Worm (Caenorhabditis elegans): ENCODE measurements around the gene K02F3.9.
A peak's percentile ranks its signal among the peaks of the same experiment; 100 is the strongest.

Gene K02F3.9

DNA sequence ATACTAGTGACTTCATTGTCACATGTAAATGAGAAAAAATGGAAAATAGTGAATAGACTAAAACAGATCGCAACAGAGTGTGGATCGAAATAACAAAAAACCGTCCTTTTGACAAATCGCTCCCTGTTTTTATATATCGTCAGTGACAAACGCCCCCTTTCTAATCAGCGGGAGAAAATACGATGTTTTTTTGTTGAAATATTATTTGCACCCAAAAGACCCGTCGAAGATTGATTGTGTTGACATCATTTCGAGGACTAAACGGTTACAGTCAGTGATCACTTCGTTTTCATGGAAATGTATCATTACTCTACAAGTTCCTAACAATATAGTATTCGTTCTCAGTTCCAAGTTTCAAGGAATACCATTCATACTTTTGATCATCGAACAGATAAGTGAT, 1.7 kb downstream of the K02F3.9 start, which contains the start of gene dos-3:
TSS of gene dos-3 (minus strand) at position 101 of the 400 bp plus-strand sequence.
- TF ChIP-seq lsy-2 (tag; optimal IDR thresholded peaks at IDR 0.05) (no peak), drap-1 (GFP tag; optimal IDR thresholded peaks at IDR 0.05) (no peak), elt-3 (tag; optimal IDR thresholded peaks at IDR 0.05) (no peak), hlh-1 (tag; optimal IDR thresholded peaks at IDR 0.05) (no peak), nhr-237 (tag; optimal IDR thresholded peaks at IDR 0.05) (no peak)

DNA sequence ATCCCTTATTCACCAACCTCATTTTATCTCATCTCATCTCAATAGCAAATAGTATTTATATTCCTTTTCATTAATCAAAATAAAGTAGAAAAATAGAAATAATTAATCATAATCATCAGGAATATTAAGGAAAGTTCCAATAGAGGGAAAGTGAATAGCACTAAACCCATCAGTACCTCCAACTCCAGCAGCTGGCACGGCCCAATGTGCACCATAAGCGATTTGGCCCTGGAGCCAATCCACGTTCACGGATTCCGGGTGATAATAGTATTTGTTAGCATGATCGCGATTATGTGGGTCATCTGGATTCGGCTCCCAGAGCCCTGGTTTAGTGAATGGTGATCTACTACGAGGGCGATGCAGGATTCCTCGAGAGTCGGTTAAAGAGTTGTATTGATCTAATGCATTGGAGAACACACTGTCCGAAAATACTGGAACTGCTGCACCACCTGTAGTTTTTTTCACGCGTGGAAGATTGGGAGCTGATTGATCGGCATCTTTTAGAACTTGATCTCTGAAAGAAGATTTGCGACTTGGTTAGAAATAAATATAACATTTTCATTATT, 5.4 kb downstream of the K02F3.9 start:
- no peak for TF ChIP-seq snpc-4 (tag; optimal IDR thresholded peaks at IDR 0.05)
- peak; percentile 88 for TF ChIP-seq sptf-1 (tag; optimal IDR thresholded peaks at IDR 0.05)
- peak; percentile 4 for TF ChIP-seq lsy-2 (tag; optimal IDR thresholded peaks at IDR 0.05)
- TF ChIP-seq lin-13 (tag; optimal IDR thresholded peaks at IDR 0.05) = no peak
- TF ChIP-seq hlh-1 (tag; optimal IDR thresholded peaks at IDR 0.05) = no peak
- TF ChIP-seq nhr-76 (tag; optimal IDR thresholded peaks at IDR 0.05) = no peak
- TF ChIP-seq blmp-1 (tag; optimal IDR thresholded peaks at IDR 0.05) = no peak
- peak; percentile 76 for TF ChIP-seq drap-1 (GFP tag; optimal IDR thresholded peaks at IDR 0.05)
- no peak for TF ChIP-seq mab-5 (tag; optimal IDR thresholded peaks at IDR 0.05)
- peak; percentile 20 for TF ChIP-seq pha-4 (tag; optimal IDR thresholded peaks at IDR 0.05)
- TF ChIP-seq ham-2 (GFP tag; optimal IDR thresholded peaks at IDR 0.05) = peak; percentile 47
- peak; percentile 38 for TF ChIP-seq bed-3 (GFP tag; optimal IDR thresholded peaks at IDR 0.05)
- TF ChIP-seq ces-1 (GFP tag; optimal IDR thresholded peaks at IDR 0.05) = peak; percentile 46
- TF ChIP-seq tbx-8 (GFP tag; optimal IDR thresholded peaks at IDR 0.05) = peak; percentile 66
- TF ChIP-seq ztf-11 (tag; optimal IDR thresholded peaks at IDR 0.05) = no peak
- TF ChIP-seq nhr-2 (tag; optimal IDR thresholded peaks at IDR 0.05) = no peak
- TF ChIP-seq sem-2 (GFP tag; optimal IDR thresholded peaks at IDR 0.05) = peak; percentile 62
- TF ChIP-seq ceh-83 (GFP tag; optimal IDR thresholded peaks at IDR 0.05) = peak; percentile 64
- TF ChIP-seq elt-1 (tag; optimal IDR thresholded peaks at IDR 0.05; ENCODE audit: borderline replicate concordance, insufficient read depth) = no peak
- peak; percentile 53 for TF ChIP-seq unc-120 (tag; optimal IDR thresholded peaks at IDR 0.05; ENCODE audit: poor library complexity, severe bottlenecking)
- peak; percentile 50 for TF ChIP-seq unc-39 (tag; optimal IDR thresholded peaks at IDR 0.05)
- peak; percentile 79 for TF ChIP-seq mls-2 (tag; optimal IDR thresholded peaks at IDR 0.05)
- peak; percentile 48 for TF ChIP-seq ceh-43 (GFP tag; optimal IDR thresholded peaks at IDR 0.05)
- TF ChIP-seq elt-3 (tag; optimal IDR thresholded peaks at IDR 0.05) = peak; percentile 85
- peak; percentile 69 for TF ChIP-seq flh-1 (GFP tag; optimal IDR thresholded peaks at IDR 0.05)
- peak; percentile 14 for TF ChIP-seq unc-62 (GFP tag; optimal IDR thresholded peaks at IDR 0.05)
- TF ChIP-seq ceh-39 (tag; optimal IDR thresholded peaks at IDR 0.05) = no peak
- no peak for TF ChIP-seq zip-8 (tag; optimal IDR thresholded peaks at IDR 0.05)
- no peak for TF ChIP-seq nhr-12 (tag; optimal IDR thresholded peaks at IDR 0.05)
- no peak for TF ChIP-seq mep-1 (tag; optimal IDR thresholded peaks at IDR 0.05)
- peak; percentile 3 for TF ChIP-seq lin-32 (GFP tag; optimal IDR thresholded peaks at IDR 0.05)
- TF ChIP-seq nhr-237 (tag; optimal IDR thresholded peaks at IDR 0.05) = peak; percentile 60
- peak; percentile 57 for TF ChIP-seq M03D4.4 (tag; optimal IDR thresholded peaks at IDR 0.05)
- TF ChIP-seq cnd-1 (tag; optimal IDR thresholded peaks at IDR 0.05) = peak; percentile 40
- TF ChIP-seq nhr-28 (tag; optimal IDR thresholded peaks at IDR 0.05) = no peak

ce11 chrIII:835208-835607, 6.0 kb downstream of the K02F3.9 start:
- TF ChIP-seq nhr-76 (tag; optimal IDR thresholded peaks at IDR 0.05) = no peak
- no peak for TF ChIP-seq nhr-237 (tag; optimal IDR thresholded peaks at IDR 0.05)
- no peak for TF ChIP-seq nhr-12 (tag; optimal IDR thresholded peaks at IDR 0.05)
- TF ChIP-seq elt-1 (tag; optimal IDR thresholded peaks at IDR 0.05; ENCODE audit: borderline replicate concordance, insufficient read depth) = no peak
- no peak for TF ChIP-seq elt-3 (tag; optimal IDR thresholded peaks at IDR 0.05)
- no peak for TF ChIP-seq ztf-11 (tag; optimal IDR thresholded peaks at IDR 0.05)
- TF ChIP-seq cnd-1 (tag; optimal IDR thresholded peaks at IDR 0.05) = no peak
- no peak for TF ChIP-seq nhr-2 (tag; optimal IDR thresholded peaks at IDR 0.05)
- TF ChIP-seq nhr-28 (tag; optimal IDR thresholded peaks at IDR 0.05) = no peak
- no peak for TF ChIP-seq flh-1 (GFP tag; optimal IDR thresholded peaks at IDR 0.05)
- no peak for TF ChIP-seq ceh-39 (tag; optimal IDR thresholded peaks at IDR 0.05)
- TF ChIP-seq ces-1 (GFP tag; optimal IDR thresholded peaks at IDR 0.05) = no peak
- no peak for TF ChIP-seq mep-1 (tag; optimal IDR thresholded peaks at IDR 0.05)
- no peak for TF ChIP-seq zip-8 (tag; optimal IDR thresholded peaks at IDR 0.05)
- no peak for TF ChIP-seq hlh-1 (tag; optimal IDR thresholded peaks at IDR 0.05)
- no peak for TF ChIP-seq sem-2 (GFP tag; optimal IDR thresholded peaks at IDR 0.05)

All from whole organism, mixed stage, embryonic.